Worm (Caenorhabditis elegans): ENCODE data around the gene Y54G2A.45.

The Y54G2A.45 gene

ce11 chrIV:2775992-2776630 is 29.5 kb upstream of the Y54G2A.45 start:
- TF ChIP-seq hmg-1.2 (GFP tag; IDR thresholded peaks at IDR 0.05) (peak; percentile 78), chd-7 (tag; optimal IDR thresholded peaks at IDR 0.05) (no peak), mcd-1 (GFP tag; IDR thresholded peaks at IDR 0.05) (peak; percentile 44; the same call in 1 of the 2 replicates), nfyb-1 (GFP tag; IDR thresholded peaks at IDR 0.05) (peak; percentile 54; the same call in 1 of the 2 replicates), ceh-100 (GFP tag; IDR thresholded peaks at IDR 0.05) (no peak), cebp-1 (GFP tag; IDR thresholded peaks at IDR 0.05) (no peak), cebp-1 (tag; optimal IDR thresholded peaks at IDR 0.05) (peak; percentile 43), C17E4.6 (GFP tag; IDR thresholded peaks at IDR 0.05) (no peak), egrh-3 (GFP tag; IDR thresholded peaks at IDR 0.05) (peak; percentile 51; the same call in 1 of the 2 replicates), K12H6.12 (tag; optimal IDR thresholded peaks at IDR 0.05) (peak; percentile 39), lag-1 (GFP tag; IDR thresholded peaks at IDR 0.05) (no peak), ekl-4 (GFP tag; IDR thresholded peaks at IDR 0.05) (no peak), zfh-2 (GFP tag; conservative IDR thresholded peaks at IDR 0.05) (peak; percentile 95), pbrm-1 (GFP tag; IDR thresholded peaks at IDR 0.05) (0 out of 2 replicates have a peak, but pooled peaks have one; percentile 38), dox-1 (GFP tag; IDR thresholded peaks at IDR 0.05) (peak; percentile 26; the same call in 1 of the 2 replicates), F10E7.11 (tag; optimal IDR thresholded peaks at IDR 0.05) (no peak)

ce11 chrIV:2776733-2777132 is 28.9 kb upstream of the Y54G2A.45 start:
- TF ChIP-seq ceh-91 (GFP tag; IDR thresholded peaks at IDR 0.05) (no peak), snpc-1.3 (tag; optimal IDR thresholded peaks at IDR 0.05; ENCODE audit: insufficient read depth) (no peak), xnd-1 (tag; optimal IDR thresholded peaks at IDR 0.05) (peak; percentile 6), hrde-1 (tag; optimal IDR thresholded peaks at IDR 0.05; ENCODE audit: borderline replicate concordance) (peak; percentile 6), F33H1.4 (GFP tag; IDR thresholded peaks at IDR 0.05) (no peak), Y95B8A.8 (GFP tag; IDR thresholded peaks at IDR 0.05) (0 out of 2 replicates have a peak, but pooled peaks have one; percentile 27), him-1 (tag; optimal IDR thresholded peaks at IDR 0.05) (no peak), mxl-1 (tag; optimal IDR thresholded peaks at IDR 0.05) (no peak), let-526 (GFP tag; IDR thresholded peaks at IDR 0.05) (no peak), K11D2.4 (GFP tag; IDR thresholded peaks at IDR 0.05) (no peak), aptf-3 (GFP tag; IDR thresholded peaks at IDR 0.05) (no peak), ztf-18 (tag; optimal IDR thresholded peaks at IDR 0.05) (peak; percentile 84), lsl-1 (GFP tag; optimal IDR thresholded peaks at IDR 0.05) (no peak), die-1 (tag; optimal IDR thresholded peaks at IDR 0.05) (no peak), ets-4 (GFP tag; optimal IDR thresholded peaks at IDR 0.05) (no peak), cebp-2 (GFP tag; IDR thresholded peaks at IDR 0.05) (no peak), B0261.1 (tag; optimal IDR thresholded peaks at IDR 0.05) (no peak), let-607 (tag; optimal IDR thresholded peaks at IDR 0.05) (no peak), lin-35 (GFP tag; optimal IDR thresholded peaks at IDR 0.05) (no peak), ceh-58 (GFP tag; IDR thresholded peaks at IDR 0.05) (no peak), C17E4.6 (GFP tag; IDR thresholded peaks at IDR 0.05) (no peak), lir-1 (GFP tag; conservative IDR thresholded peaks at IDR 0.05) (no peak), sptf-2 (GFP tag; optimal IDR thresholded peaks at IDR 0.05) (no peak), madf-3 (GFP tag; IDR thresholded peaks at IDR 0.05) (no peak), tbp1 (GFP tag; optimal IDR thresholded peaks at IDR 0.05) (no peak), unc-130 (GFP tag; optimal IDR thresholded peaks at IDR 0.05) (no peak), D2030.7 (GFP tag; IDR thresholded peaks at IDR 0.05) (no peak), F39B2.1 (GFP tag; IDR thresholded peaks at IDR 0.05) (no peak)
